Fruit fly (Drosophila melanogaster): Measurements from ENCODE around the gene Klc.

DNA sequence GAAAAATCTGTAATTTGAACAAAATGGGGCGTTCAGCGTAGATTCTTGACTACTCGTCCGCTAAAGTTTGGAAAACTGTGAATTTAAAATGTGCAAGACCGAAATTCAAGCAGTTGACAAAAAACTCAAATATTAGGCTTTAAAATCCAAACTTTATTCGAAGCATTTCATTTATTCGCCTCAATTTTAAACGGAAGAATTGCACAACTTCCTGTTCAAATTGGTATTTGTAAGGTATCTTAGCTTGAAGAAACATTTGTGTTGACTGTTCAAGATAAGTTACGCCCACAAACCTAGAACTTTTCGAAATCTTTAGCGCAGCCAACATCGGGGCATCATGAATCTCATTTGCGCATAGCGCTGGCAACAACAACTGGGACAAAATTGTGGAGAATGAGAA lies 28.8 kb upstream of the Klc start, which contains the start of gene CG32106:
- TF ChIP-seq ttk (optimal IDR thresholded peaks at IDR 0.05) (no peak), insv (optimal IDR thresholded peaks at IDR 0.05) (no peak), Sin3A (optimal IDR thresholded peaks at IDR 0.05) (no peak), Myc (optimal IDR thresholded peaks at IDR 0.05) (no peak), psq (optimal IDR thresholded peaks at IDR 0.05) (no peak)
